Fruit fly (Drosophila melanogaster) whole organism, embryonic: Measurements from ENCODE around the gene CG17778.
A peak's percentile ranks its signal among the peaks of the same experiment; 100 is the strongest.

Experiments
- CG10321 ChIP-seq: fragments of 200-800 bp; sonication (Bioruptor generic); IDR thresholded peaks from 2 replicates; pipeline ENCODE4 v1.3.6; 2022; ENCODE audit warnings: missing biosample characterization, missing genetic modification characterization
- CG10366 ChIP-seq: fragments of 200-800 bp; sonication (Bioruptor generic); IDR thresholded peaks from 2 replicates; pipeline ENCODE4 v1.3.6; 2022; ENCODE audit warnings: missing biosample characterization, missing genetic modification characterization
- CG10543 ChIP-seq: fragments of 200-800 bp; sonication (Bioruptor generic); optimal IDR thresholded peaks from 3 replicates; lab custom pipeline; 2017; ENCODE audit warnings: missing biosample characterization, mild to moderate bottlenecking, missing genetic modification characterization, moderate library complexity
- CG13123 ChIP-seq: fragments of 200-800 bp; sonication (Bioruptor generic); optimal IDR thresholded peaks from 2 replicates; lab custom pipeline; 2016; ENCODE audit warnings: missing biosample characterization, missing genetic modification characterization
- CG13287 ChIP-seq: fragments of 200-800 bp; sonication (Bioruptor generic); IDR thresholded peaks from 2 replicates; pipeline ENCODE4 v1.3.6; 2022; ENCODE audit warnings: missing biosample characterization, missing genetic modification characterization; ENCODE audit not compliant: partially characterized antibody
- CG13624 ChIP-seq: fragments of 200-800 bp; sonication (Bioruptor generic); optimal IDR thresholded peaks from 2 replicates; lab custom pipeline; 2016; ENCODE audit warnings: missing biosample characterization, missing genetic modification characterization
- CG15269 ChIP-seq: fragments of 200-800 bp; sonication (Bioruptor generic); optimal IDR thresholded peaks from 2 replicates; lab custom pipeline; 2018; ENCODE audit warnings: missing biosample characterization, mild to moderate bottlenecking, missing genetic modification characterization, moderate library complexity
- CG18476 ChIP-seq: fragments of 200-800 bp; sonication (Bioruptor generic); optimal IDR thresholded peaks from 2 replicates; lab custom pipeline; 2016; ENCODE audit warnings: missing biosample characterization, mild to moderate bottlenecking, missing genetic modification characterization
- CG32532 ChIP-seq: fragments of 200-800 bp; sonication (Bioruptor generic); IDR thresholded peaks from 2 replicates; pipeline ENCODE4 v1.3.6; 2022; ENCODE audit warnings: missing biosample characterization, missing genetic modification characterization
- CG33557 ChIP-seq: fragments of 200-800 bp; sonication (Bioruptor generic); optimal IDR thresholded peaks from 2 replicates; lab custom pipeline; 2019; ENCODE audit warnings: missing biosample characterization, mild to moderate bottlenecking, missing genetic modification characterization, moderate library complexity
- CG4282 ChIP-seq: fragments of 200-800 bp; sonication (Bioruptor generic); optimal IDR thresholded peaks from 2 replicates; lab custom pipeline; 2016; ENCODE audit warnings: missing biosample characterization, missing genetic modification characterization
- CG4328 ChIP-seq: fragments of 200-800 bp; sonication (Bioruptor generic); optimal IDR thresholded peaks from 3 replicates; lab custom pipeline; 2017; ENCODE audit warnings: missing biosample characterization, missing genetic modification reagents, missing genetic modification characterization
- CG6813 ChIP-seq: fragments of 200-800 bp; sonication (Bioruptor generic); optimal IDR thresholded peaks from 2 replicates; lab custom pipeline; 2017; ENCODE audit warnings: missing biosample characterization, missing genetic modification characterization, mild to moderate bottlenecking, moderate library complexity, missing genetic modification reagents
- CG7556 ChIP-seq: fragments of 200-800 bp; sonication (Bioruptor generic); optimal IDR thresholded peaks from 2 replicates; lab custom pipeline; 2017; ENCODE audit warnings: missing biosample characterization, mild to moderate bottlenecking, missing genetic modification characterization
- CG7745 ChIP-seq: fragments of 200-800 bp; sonication (Bioruptor generic); optimal IDR thresholded peaks from 2 replicates; lab custom pipeline; 2018; ENCODE audit warnings: missing biosample characterization, mild to moderate bottlenecking, missing genetic modification characterization, moderate library complexity
- CG7786 ChIP-seq: fragments of 200-800 bp; sonication (Bioruptor generic); optimal IDR thresholded peaks from 2 replicates; lab custom pipeline; 2016; ENCODE audit warnings: missing biosample characterization, missing genetic modification characterization
- CG8924 ChIP-seq: fragments of 200-800 bp; optimal IDR thresholded peaks from 3 replicates; lab custom pipeline; 2019; ENCODE audit warnings: missing biosample characterization, mild to moderate bottlenecking, missing genetic modification characterization, moderate library complexity
- Fer2 ChIP-seq: fragments of 200-800 bp; sonication (Bioruptor generic); optimal IDR thresholded peaks from 2 replicates; lab custom pipeline; 2018; ENCODE audit warnings: missing biosample characterization, mild to moderate bottlenecking, missing genetic modification characterization, moderate library complexity
- Gug ChIP-seq: fragments of 200-800 bp; sonication (Bioruptor generic); IDR thresholded peaks from 4 replicates; pipeline ENCODE4 v1.3.6; 2022; ENCODE audit warnings: missing biosample characterization, missing genetic modification characterization
- HmgZ ChIP-seq: fragments of 200-800 bp; sonication (Bioruptor generic); optimal IDR thresholded peaks from 2 replicates; lab custom pipeline; 2018; ENCODE audit warnings: missing biosample characterization, mild to moderate bottlenecking, missing genetic modification characterization
- Hmr ChIP-seq: fragments of 200-800 bp; sonication (Bioruptor generic); optimal IDR thresholded peaks from 3 replicates; lab custom pipeline; 2017; ENCODE audit warnings: mild to moderate bottlenecking, missing biosample characterization, missing genetic modification reagents, missing genetic modification characterization
- Med ChIP-seq: fragments of 200-800 bp; sonication (Bioruptor generic); peaks from one replicate; lab custom pipeline; 2016; ENCODE audit warnings: missing biosample characterization, missing genetic modification characterization, mild to moderate bottlenecking, inconsistent platforms, moderate library complexity
- Nf-YB ChIP-seq: fragments of 200-800 bp; sonication (Bioruptor generic); optimal IDR thresholded peaks from 3 replicates; lab custom pipeline; 2019; ENCODE audit warnings: missing biosample characterization, mild to moderate bottlenecking, missing genetic modification characterization, moderate library complexity
- Rx ChIP-seq: fragments of 200-800 bp; sonication (Bioruptor generic); IDR thresholded peaks from 2 replicates; pipeline ENCODE4 v1.3.6; 2022; ENCODE audit warnings: missing biosample characterization, missing genetic modification characterization
- Stat92E ChIP-seq, 3 experiments: fragments of >200 bp in 2 of 3; fragments of 200-800 bp in 1 of 3; sonication (Bioruptor generic) in 1 of 3; optimal IDR thresholded peaks; 2 replicates each; lab custom pipeline; 2017 to 2019; ENCODE audit warnings: missing biosample characterization in 3 of 3, missing genetic modification characterization in 3 of 3, mild to moderate bottlenecking in 1 of 3, moderate library complexity in 1 of 3
- TFAM ChIP-seq: fragments of 200-800 bp; sonication (Bioruptor generic); optimal IDR thresholded peaks from 2 replicates; lab custom pipeline; 2017; ENCODE audit warnings: missing biosample characterization, missing genetic modification characterization, inconsistent platforms
- al ChIP-seq: fragments of 200-800 bp; sonication (Bioruptor generic); IDR thresholded peaks from 2 replicates; pipeline ENCODE4 v1.3.6; 2022; ENCODE audit warnings: missing biosample characterization, missing genetic modification characterization
- bbx ChIP-seq: fragments of 200-800 bp; sonication (Bioruptor generic); IDR thresholded peaks from 2 replicates; pipeline ENCODE4 v1.3.6; 2022; ENCODE audit warnings: missing biosample characterization, missing genetic modification characterization; ENCODE audit not compliant: partially characterized antibody
- bigmax ChIP-seq: fragments of 200-800 bp; sonication (Bioruptor generic); optimal IDR thresholded peaks from 2 replicates; lab custom pipeline; 2018; ENCODE audit warnings: missing biosample characterization, mild to moderate bottlenecking, missing genetic modification characterization
- chif ChIP-seq, 2 experiments: fragments of 200-800 bp; sonication (Bioruptor generic); optimal IDR thresholded peaks; 3 replicates each; lab custom pipeline; 2016; ENCODE audit warnings: missing biosample characterization in 2 of 2, missing genetic modification characterization in 2 of 2
- chn ChIP-seq: fragments of 200-800 bp; sonication (Bioruptor generic); optimal IDR thresholded peaks from 2 replicates; lab custom pipeline; 2016; ENCODE audit warnings: missing biosample characterization, missing genetic modification characterization
- crp ChIP-seq, 2 experiments: fragments of 200-800 bp; sonication (Bioruptor generic); optimal IDR thresholded peaks; 2 replicates in 1 of 2; 3 replicates in 1 of 2; lab custom pipeline; 2017; ENCODE audit warnings: missing biosample characterization in 2 of 2, missing genetic modification characterization in 2 of 2, mild to moderate bottlenecking in 1 of 2, moderate library complexity in 1 of 2
- dm ChIP-seq: fragments of 200-800 bp; sonication (Bioruptor generic); optimal IDR thresholded peaks from 3 replicates; lab custom pipeline; 2016; ENCODE audit warnings: missing biosample characterization, missing genetic modification characterization
- dysf ChIP-seq: fragments of 200-800 bp; sonication (Bioruptor generic); IDR thresholded peaks from 3 replicates; pipeline ENCODE4 v1.3.6; 2022; ENCODE audit warnings: missing biosample characterization, missing genetic modification characterization
- eyg ChIP-seq: fragments of 200-800 bp; sonication (Bioruptor generic); optimal IDR thresholded peaks from 3 replicates; lab custom pipeline; 2016; ENCODE audit warnings: missing biosample characterization, missing genetic modification characterization
- inv ChIP-seq: fragments of 200-800 bp; sonication (Bioruptor generic); IDR thresholded peaks from 2 replicates; pipeline ENCODE4 v1.3.6; 2022; ENCODE audit warnings: missing biosample characterization, missing genetic modification characterization; ENCODE audit not compliant: partially characterized antibody
- kah ChIP-seq: fragments of 200-800 bp; sonication (Bioruptor generic); optimal IDR thresholded peaks from 2 replicates; lab custom pipeline; 2018; ENCODE audit warnings: missing biosample characterization, mild to moderate bottlenecking, missing genetic modification characterization
- lilli ChIP-seq: fragments of 200-800 bp; sonication (Bioruptor generic); optimal IDR thresholded peaks from 3 replicates; lab custom pipeline; 2016; ENCODE audit warnings: missing biosample characterization, missing genetic modification characterization
- mam ChIP-seq: fragments of 200-800 bp; sonication (Bioruptor generic); optimal IDR thresholded peaks from 3 replicates; lab custom pipeline; 2016; ENCODE audit warnings: missing biosample characterization, missing genetic modification characterization
- nau ChIP-seq: fragments of 200-800 bp; sonication (Bioruptor generic); optimal IDR thresholded peaks from 3 replicates; lab custom pipeline; 2017; ENCODE audit warnings: missing biosample characterization, mild to moderate bottlenecking, missing genetic modification characterization, missing genetic modification reagents
- peb ChIP-seq: fragments of 200-800 bp; sonication (Bioruptor generic); IDR thresholded peaks from 2 replicates; pipeline ENCODE4 v1.3.6; 2022; ENCODE audit warnings: missing biosample characterization, missing genetic modification characterization
- pzg ChIP-seq: fragments of 200-800 bp; sonication (Bioruptor generic); optimal IDR thresholded peaks from 3 replicates; lab custom pipeline; 2018; ENCODE audit warnings: missing biosample characterization, mild to moderate bottlenecking, missing genetic modification characterization, moderate library complexity
- run ChIP-seq: fragments of 200-800 bp; sonication (Bioruptor generic); optimal IDR thresholded peaks from 3 replicates; lab custom pipeline; 2018; ENCODE audit warnings: missing biosample characterization, mild to moderate bottlenecking, missing genetic modification characterization
- sd ChIP-seq: fragments of 200-800 bp; sonication (Bioruptor generic); optimal IDR thresholded peaks from 3 replicates; lab custom pipeline; 2018; ENCODE audit warnings: missing biosample characterization, mild to moderate bottlenecking, missing genetic modification characterization, moderate library complexity
- slp2 ChIP-seq: fragments of 200-800 bp; sonication (Bioruptor generic); optimal IDR thresholded peaks from 2 replicates; lab custom pipeline; 2016; ENCODE audit warnings: missing biosample characterization, missing genetic modification characterization
- tin ChIP-seq: fragments of 200-800 bp; sonication (Bioruptor generic); optimal IDR thresholded peaks from 3 replicates; lab custom pipeline; 2016; ENCODE audit warnings: missing biosample characterization, missing genetic modification characterization
- tup ChIP-seq: fragments of 200-800 bp; sonication (Bioruptor generic); optimal IDR thresholded peaks from 2 replicates; lab custom pipeline; 2016; ENCODE audit warnings: missing biosample characterization, mild to moderate bottlenecking, missing genetic modification characterization, moderate library complexity
- zen ChIP-seq: fragments of 200-800 bp; sonication (Bioruptor generic); optimal IDR thresholded peaks from 3 replicates; lab custom pipeline; 2018; ENCODE audit warnings: missing biosample characterization, mild to moderate bottlenecking, missing genetic modification characterization, moderate library complexity

CG17778 gene

DNA sequence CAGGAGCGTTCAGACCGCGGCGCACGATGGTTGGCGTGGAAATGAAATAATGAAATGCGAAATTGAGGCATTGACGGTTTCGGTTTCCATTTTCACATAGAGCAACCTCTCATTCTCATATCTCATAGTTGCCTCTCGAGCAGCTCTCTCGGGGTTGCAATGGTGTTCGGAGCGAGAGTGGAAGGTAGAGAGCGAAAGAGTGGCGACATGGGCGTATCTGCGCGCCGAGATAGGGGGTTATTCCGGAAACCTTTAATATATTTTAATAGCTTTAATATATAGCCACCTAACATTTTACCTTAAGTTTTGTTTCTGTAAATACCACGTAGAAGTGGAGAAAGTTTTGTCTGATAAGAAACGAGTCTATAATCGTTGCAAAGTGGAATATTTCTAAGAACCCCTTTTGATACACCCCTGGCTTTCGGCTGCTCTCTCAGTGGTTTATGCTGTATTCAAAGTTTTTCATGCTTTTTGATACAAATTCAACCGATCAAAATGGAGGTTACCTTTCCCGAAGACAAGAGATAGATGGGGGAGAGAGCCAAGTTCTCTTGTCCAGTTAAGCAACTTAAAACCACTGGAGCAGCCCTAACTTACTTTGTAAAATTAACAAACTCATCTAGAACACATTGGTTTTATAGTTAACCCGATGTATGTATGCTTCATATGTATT, 28.9 kb downstream of the CG17778 start, which contains the start of gene elav (continued):
- TF ChIP-seq CG7556 (peak; percentile 99), tin (peak; percentile 99), Stat92E (GFP tag; optimal IDR thresholded peaks at IDR 0.05; lab: Kevin White, UChicago) (peak in 1 of 3 experiments; percentile 99), Med (peak; percentile 99), bigmax (GFP tag; lab: Kevin White, UChicago) (peak; percentile 77), eyg (GFP tag; lab: Kevin White, UChicago) (peak; percentile 91), Fer2 (tag; lab: Kevin White, UChicago) (peak; percentile 98), Gug (GFP tag; lab: Robert Waterston, UW) (peak; percentile 97), CG13123 (GFP tag; lab: Kevin White, UChicago) (peak; percentile 93), CG13624 (GFP tag; lab: Kevin White, UChicago) (peak; percentile 97), CG7786 (GFP tag; lab: Kevin White, UChicago) (peak; percentile 96), CG10366 (peak; percentile 97), pzg (GFP tag; lab: Kevin White, UChicago) (peak; percentile 22), dysf (GFP tag; lab: Robert Waterston, UW) (peak; percentile 99), tup (GFP tag; lab: Kevin White, UChicago) (peak; percentile 92), CG18476 (peak; percentile 97), al (GFP tag; lab: Robert Waterston, UW) (peak; percentile 98), slp2 (peak; percentile 95), Nf-YB (GFP tag; lab: Kevin White, UChicago) (peak; percentile 91), CG4282 (peak; percentile 82), CG8924 (peak; percentile 99), zen (tag; lab: Kevin White, UChicago) (peak; percentile 98), TFAM (peak; percentile 91), mam (peak; percentile 98), run (tag; lab: Kevin White, UChicago) (peak; percentile 98), CG33557 (GFP tag; lab: Kevin White, UChicago) (peak; percentile 99), HmgZ (tag; lab: Kevin White, UChicago) (peak; percentile 99), CG6813 (GFP tag; lab: Kevin White, UChicago) (peak; percentile 99), sd (peak; percentile 94), CG15269 (peak; percentile 99), Hmr (GFP tag; lab: Kevin White, UChicago) (peak; percentile 99), chif (GFP tag; optimal IDR thresholded peaks at IDR 0.05; lab: Kevin White, UChicago) (peak; percentile 96 to 98), CG10543 (GFP tag; lab: Kevin White, UChicago) (peak; percentile 100), peb (GFP tag; lab: Robert Waterston, UW) (peak; percentile 96), chn (GFP tag; lab: Kevin White, UChicago) (peak; percentile 98), CG32532 (peak; percentile 99), inv (GFP tag; lab: Robert Waterston, UW) (no peak), lilli (GFP tag; lab: Kevin White, UChicago) (peak; percentile 99), CG7745 (tag; lab: Kevin White, UChicago) (peak; percentile 86), dm (peak; percentile 87), CG10321 (GFP tag; lab: Robert Waterston, UW) (peak; percentile 84), CG13287 (GFP tag; lab: Robert Waterston, UW) (peak; percentile 64; the same call in 1 of the 2 replicates), Rx (peak; percentile 96), crp (GFP tag; optimal IDR thresholded peaks at IDR 0.05; lab: Kevin White, UChicago) (peak in 1 of 2 experiments; percentile 71), CG4328 (GFP tag; lab: Kevin White, UChicago) (peak; percentile 100), bbx (GFP tag; lab: Robert Waterston, UW) (no peak), nau (GFP tag; lab: Kevin White, UChicago) (peak; percentile 98), kah (peak; percentile 95)
